Fruit fly (Drosophila melanogaster) whole organism, pupa: Measurements from ENCODE around the gene CG6178.

Experiments used
- CG12605 ChIP-seq: fragments of 200-800 bp; sonication (Bioruptor generic); IDR thresholded peaks from 2 replicates; pipeline ENCODE4 v1.3.6; 2022; ENCODE audit warnings: missing biosample characterization, missing genetic modification characterization
- CG13204 ChIP-seq: fragments of 200-800 bp; sonication (Bioruptor generic); optimal IDR thresholded peaks from 2 replicates; lab custom pipeline; 2018; ENCODE audit warnings: missing biosample characterization, mild to moderate bottlenecking, missing genetic modification characterization, moderate library complexity
- CG14655 ChIP-seq: fragments of 200-800 bp; sonication (Bioruptor generic); optimal IDR thresholded peaks from 3 replicates; lab custom pipeline; 2017; ENCODE audit warnings: mild to moderate bottlenecking, missing biosample characterization, missing genetic modification reagents, missing genetic modification characterization
- CG8159 ChIP-seq: fragments of 200-800 bp; sonication (Bioruptor generic); optimal IDR thresholded peaks from 3 replicates; lab custom pipeline; 2018; ENCODE audit warnings: missing biosample characterization, mild to moderate bottlenecking, missing genetic modification characterization, moderate library complexity
- CG8301 ChIP-seq: fragments of 200-800 bp; sonication (Bioruptor generic); optimal IDR thresholded peaks from 2 replicates; lab custom pipeline; 2018; ENCODE audit warnings: missing biosample characterization, mild to moderate bottlenecking, missing genetic modification characterization
- EcR ChIP-seq: fragments of 200-800 bp; sonication (Bioruptor generic); optimal IDR thresholded peaks from 3 replicates; lab custom pipeline; 2019; ENCODE audit warnings: missing biosample characterization, missing genetic modification characterization, mild to moderate bottlenecking, moderate library complexity, missing genetic modification reagents
- Pif1B ChIP-seq: fragments of 200-800 bp; sonication (Bioruptor generic); optimal IDR thresholded peaks from 3 replicates; lab custom pipeline; 2016; ENCODE audit warnings: missing biosample characterization, missing genetic modification characterization
- Snoo ChIP-seq: fragments of 200-800 bp; sonication (Bioruptor generic); optimal IDR thresholded peaks from 3 replicates; lab custom pipeline; 2017; ENCODE audit warnings: missing biosample characterization, mild to moderate bottlenecking, missing genetic modification characterization, inconsistent platforms
- gl ChIP-seq: fragments of 200-800 bp; sonication (Bioruptor generic); optimal IDR thresholded peaks from 2 replicates; lab custom pipeline; 2018; ENCODE audit warnings: missing biosample characterization, mild to moderate bottlenecking, missing genetic modification characterization

DNA sequence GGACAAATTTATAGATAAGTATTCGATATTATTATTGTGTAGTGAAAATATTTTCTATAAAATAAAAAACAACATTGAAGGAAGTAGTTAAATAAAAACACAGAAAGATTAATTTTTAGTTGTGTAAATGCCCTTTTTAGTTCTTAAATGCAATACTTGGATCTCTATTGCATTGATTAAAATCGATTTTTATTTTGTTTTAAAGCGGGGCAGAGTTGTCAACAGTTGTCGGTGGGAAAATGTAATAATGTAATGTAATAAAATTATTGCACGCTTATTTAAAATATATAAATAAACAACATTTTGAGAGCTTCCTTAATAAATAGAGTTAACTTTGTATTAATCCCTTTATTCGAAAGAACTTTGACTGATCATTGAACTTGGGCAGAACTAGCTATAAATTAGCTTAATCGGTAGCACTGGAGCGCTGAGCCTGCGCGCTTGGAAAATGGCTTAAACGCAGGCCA lies 11.4 kb downstream of the CG6178 start, which contains the start of gene Apc2:
- TF ChIP-seq CG12605 (GFP tag; lab: Robert Waterston, UW) (peak; percentile 51; the same call in 1 of the 2 replicates), CG13204 (no peak), CG8301 (peak; percentile 46), gl (tag; lab: Kevin White, UChicago) (no peak), Snoo (tag; lab: Kevin White, UChicago) (peak; percentile 48), CG8159 (peak; percentile 60), CG14655 (GFP tag; lab: Kevin White, UChicago) (no peak), EcR (GFP tag; lab: Kevin White, UChicago) (peak; percentile 3), Pif1B (no peak)
